Worm (Caenorhabditis elegans): Measurements from ENCODE around the gene C10G8.4.

C10G8.4 gene

DNA sequence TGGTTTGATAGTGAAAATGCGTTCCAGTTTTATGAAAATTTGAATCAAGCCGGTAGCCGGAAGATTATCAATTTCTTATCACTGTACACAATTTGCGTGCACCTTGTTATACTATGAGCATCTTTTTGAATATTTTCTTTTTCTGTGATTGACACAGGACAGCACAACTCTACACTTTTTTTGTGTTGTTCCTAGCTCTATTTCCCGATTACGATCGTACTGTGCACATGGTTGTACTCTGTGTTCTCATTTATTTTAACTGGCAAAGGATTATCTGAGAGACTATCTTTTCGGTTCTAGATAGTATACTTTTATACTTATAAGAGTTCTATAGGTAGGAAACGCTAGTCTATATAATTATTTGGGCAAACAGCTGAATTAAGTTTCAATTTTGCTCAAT, 39.7 kb upstream of the C10G8.4 start:
- TF ChIP-seq lin-32 (GFP tag; optimal IDR thresholded peaks at IDR 0.05) (no peak), snpc-4 (tag; optimal IDR thresholded peaks at IDR 0.05) (no peak), bed-3 (GFP tag; optimal IDR thresholded peaks at IDR 0.05) (no peak), nhr-237 (tag; optimal IDR thresholded peaks at IDR 0.05) (no peak), nhr-2 (tag; optimal IDR thresholded peaks at IDR 0.05) (no peak), cnd-1 (tag; optimal IDR thresholded peaks at IDR 0.05) (no peak), M03D4.4 (tag; optimal IDR thresholded peaks at IDR 0.05) (no peak), ceh-39 (tag; optimal IDR thresholded peaks at IDR 0.05) (no peak), elt-3 (tag; optimal IDR thresholded peaks at IDR 0.05) (no peak), elt-1 (tag; optimal IDR thresholded peaks at IDR 0.05; ENCODE audit: borderline replicate concordance, insufficient read depth) (no peak), pha-4 (tag; optimal IDR thresholded peaks at IDR 0.05) (no peak), mab-5 (tag; optimal IDR thresholded peaks at IDR 0.05) (no peak), blmp-1 (tag; optimal IDR thresholded peaks at IDR 0.05) (no peak), tbx-8 (GFP tag; optimal IDR thresholded peaks at IDR 0.05) (no peak), nhr-76 (tag; optimal IDR thresholded peaks at IDR 0.05) (no peak), sem-2 (GFP tag; optimal IDR thresholded peaks at IDR 0.05) (no peak), ceh-83 (GFP tag; optimal IDR thresholded peaks at IDR 0.05) (no peak), hlh-1 (tag; optimal IDR thresholded peaks at IDR 0.05) (no peak), ceh-43 (GFP tag; optimal IDR thresholded peaks at IDR 0.05) (no peak)

DNA sequence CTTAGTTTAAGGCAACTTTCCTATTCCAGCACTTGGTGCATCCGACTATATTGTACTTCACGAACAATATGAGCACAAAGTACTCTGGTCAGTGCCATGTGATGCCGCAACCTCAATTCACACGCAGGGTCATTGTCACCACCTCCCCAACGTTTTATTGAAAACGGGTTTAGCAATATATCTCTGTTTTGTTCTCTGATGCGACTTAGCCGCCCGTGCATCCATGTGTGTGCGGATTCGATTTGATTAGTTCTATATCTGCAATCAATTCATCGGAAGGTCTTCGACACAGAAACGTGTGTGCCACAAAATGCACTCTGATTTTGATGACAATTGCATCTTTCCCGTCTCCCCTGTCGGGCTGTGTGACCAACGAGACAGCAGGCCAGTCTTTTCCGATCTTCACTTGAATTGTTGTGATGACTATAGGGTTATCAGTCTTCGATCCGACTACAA, 39.1 kb upstream of the C10G8.4 start:
- TF ChIP-seq elt-3 (tag; optimal IDR thresholded peaks at IDR 0.05), result peak; percentile 16
- TF ChIP-seq drap-1 (GFP tag; optimal IDR thresholded peaks at IDR 0.05), result no peak
- peak; percentile 63 for TF ChIP-seq hlh-1 (tag; optimal IDR thresholded peaks at IDR 0.05)
- no peak for TF ChIP-seq ceh-83 (GFP tag; optimal IDR thresholded peaks at IDR 0.05)
- TF ChIP-seq lin-13 (tag; optimal IDR thresholded peaks at IDR 0.05), result no peak
- TF ChIP-seq sem-2 (GFP tag; optimal IDR thresholded peaks at IDR 0.05), result no peak
- TF ChIP-seq cnd-1 (tag; optimal IDR thresholded peaks at IDR 0.05), result no peak
- peak; percentile 71 for TF ChIP-seq unc-120 (tag; optimal IDR thresholded peaks at IDR 0.05; ENCODE audit: poor library complexity, severe bottlenecking)
- peak; percentile 66 for TF ChIP-seq unc-62 (GFP tag; optimal IDR thresholded peaks at IDR 0.05)
- no peak for TF ChIP-seq sptf-1 (tag; optimal IDR thresholded peaks at IDR 0.05)
- no peak for TF ChIP-seq nhr-237 (tag; optimal IDR thresholded peaks at IDR 0.05)
- no peak for TF ChIP-seq nhr-2 (tag; optimal IDR thresholded peaks at IDR 0.05)

DNA sequence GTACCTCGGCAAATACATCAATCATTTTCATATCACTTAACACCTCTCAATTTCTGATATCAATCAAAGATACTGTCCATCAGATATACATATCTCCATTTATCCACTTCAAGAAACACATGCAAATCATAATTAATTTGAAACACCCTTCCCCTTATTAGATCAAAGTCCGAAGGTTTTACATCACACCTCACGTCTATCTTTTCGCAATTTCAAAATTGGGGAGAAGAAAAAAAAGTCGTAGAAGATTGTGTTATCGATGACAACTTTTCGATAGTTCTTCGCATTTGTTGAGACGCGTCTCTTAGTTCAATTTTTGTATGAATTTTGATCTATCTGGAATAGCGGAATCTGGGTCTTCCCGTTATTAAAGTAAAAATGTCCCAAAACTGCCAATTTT, 38.5 kb upstream of the C10G8.4 start:
- TF ChIP-seq mab-5 (tag; optimal IDR thresholded peaks at IDR 0.05) (no peak), cnd-1 (tag; optimal IDR thresholded peaks at IDR 0.05) (no peak), nhr-76 (tag; optimal IDR thresholded peaks at IDR 0.05) (no peak), unc-62 (GFP tag; optimal IDR thresholded peaks at IDR 0.05) (no peak), ceh-39 (tag; optimal IDR thresholded peaks at IDR 0.05) (no peak), zip-8 (tag; optimal IDR thresholded peaks at IDR 0.05) (no peak)

DNA sequence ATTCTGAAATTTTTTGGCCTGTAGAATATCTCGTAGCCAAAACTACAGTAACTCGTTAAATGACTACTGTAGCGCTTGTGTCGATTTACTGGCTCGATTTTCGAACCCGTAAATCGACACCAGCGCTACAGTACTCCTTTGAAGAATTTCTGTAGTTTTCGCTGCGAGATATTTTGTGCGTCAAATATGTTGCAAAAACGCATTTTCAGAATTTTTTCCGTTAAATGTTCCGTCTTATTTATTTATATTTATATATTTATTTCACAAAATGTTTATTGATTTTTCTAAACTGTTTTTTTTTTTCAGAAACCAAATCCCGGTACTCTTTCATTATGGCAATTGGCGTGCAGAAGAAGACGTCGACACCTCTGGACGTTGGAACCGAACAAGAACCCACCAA, 38.0 kb upstream of the C10G8.4 start, which contains the start of gene natc-2:
natc-2 (plus strand) TSS at position 301 of the 400 bp plus-strand sequence.
- TF ChIP-seq drap-1 (GFP tag; optimal IDR thresholded peaks at IDR 0.05), result no peak
- no peak for TF ChIP-seq zip-8 (tag; optimal IDR thresholded peaks at IDR 0.05)
- no peak for TF ChIP-seq nhr-12 (tag; optimal IDR thresholded peaks at IDR 0.05)
- TF ChIP-seq nhr-237 (tag; optimal IDR thresholded peaks at IDR 0.05), result no peak
- no peak for TF ChIP-seq ham-2 (GFP tag; optimal IDR thresholded peaks at IDR 0.05)
- no peak for TF ChIP-seq cnd-1 (tag; optimal IDR thresholded peaks at IDR 0.05)
- TF ChIP-seq bed-3 (GFP tag; optimal IDR thresholded peaks at IDR 0.05), result no peak
- TF ChIP-seq unc-62 (GFP tag; optimal IDR thresholded peaks at IDR 0.05), result no peak
- TF ChIP-seq sem-2 (GFP tag; optimal IDR thresholded peaks at IDR 0.05), result no peak
- no peak for TF ChIP-seq tbx-8 (GFP tag; optimal IDR thresholded peaks at IDR 0.05)
- TF ChIP-seq flh-1 (GFP tag; optimal IDR thresholded peaks at IDR 0.05), result no peak
- no peak for TF ChIP-seq ztf-11 (tag; optimal IDR thresholded peaks at IDR 0.05)
- TF ChIP-seq nhr-2 (tag; optimal IDR thresholded peaks at IDR 0.05), result no peak
- no peak for TF ChIP-seq mab-5 (tag; optimal IDR thresholded peaks at IDR 0.05)
- no peak for TF ChIP-seq nhr-76 (tag; optimal IDR thresholded peaks at IDR 0.05)
- no peak for TF ChIP-seq lin-32 (GFP tag; optimal IDR thresholded peaks at IDR 0.05)
- TF ChIP-seq sptf-1 (tag; optimal IDR thresholded peaks at IDR 0.05), result no peak
- no peak for TF ChIP-seq unc-120 (tag; optimal IDR thresholded peaks at IDR 0.05; ENCODE audit: poor library complexity, severe bottlenecking)
- TF ChIP-seq elt-1 (tag; optimal IDR thresholded peaks at IDR 0.05; ENCODE audit: borderline replicate concordance, insufficient read depth), result no peak

DNA sequence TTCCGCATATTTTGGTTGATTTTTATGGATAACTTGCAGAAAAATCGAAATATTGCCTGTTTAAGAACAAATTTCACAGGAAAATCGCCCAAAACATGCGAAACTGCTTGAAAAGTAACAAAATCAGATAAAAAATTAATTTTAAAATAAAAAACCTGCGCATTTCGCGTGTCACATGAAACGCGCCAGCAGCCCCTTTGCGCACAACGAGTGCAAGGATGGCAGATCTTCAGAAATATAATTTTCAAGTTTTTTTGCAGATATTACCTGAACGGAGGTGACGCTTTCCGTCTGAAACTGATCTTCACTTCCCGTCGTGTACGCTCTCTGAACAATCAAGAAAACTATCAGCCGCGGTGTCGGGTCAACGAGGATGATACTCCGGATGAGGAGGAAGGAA, 36.8 kb upstream of the C10G8.4 start:
- TF ChIP-seq ceh-43 (GFP tag; optimal IDR thresholded peaks at IDR 0.05) (no peak), lsy-2 (tag; optimal IDR thresholded peaks at IDR 0.05) (peak; percentile 6), ces-1 (GFP tag; optimal IDR thresholded peaks at IDR 0.05) (peak; percentile 23), sptf-1 (tag; optimal IDR thresholded peaks at IDR 0.05) (peak; percentile 11), M03D4.4 (tag; optimal IDR thresholded peaks at IDR 0.05) (peak; percentile 37), unc-39 (tag; optimal IDR thresholded peaks at IDR 0.05) (no peak), bed-3 (GFP tag; optimal IDR thresholded peaks at IDR 0.05) (peak; percentile 8), elt-3 (tag; optimal IDR thresholded peaks at IDR 0.05) (no peak), flh-1 (GFP tag; optimal IDR thresholded peaks at IDR 0.05) (no peak), lin-13 (tag; optimal IDR thresholded peaks at IDR 0.05) (peak; percentile 40), unc-120 (tag; optimal IDR thresholded peaks at IDR 0.05; ENCODE audit: poor library complexity, severe bottlenecking) (no peak), nhr-237 (tag; optimal IDR thresholded peaks at IDR 0.05) (no peak), sem-2 (GFP tag; optimal IDR thresholded peaks at IDR 0.05) (no peak), nhr-2 (tag; optimal IDR thresholded peaks at IDR 0.05) (no peak)
